Fruit fly (Drosophila melanogaster): Measurements from ENCODE around the gene CG1896.

DNA sequence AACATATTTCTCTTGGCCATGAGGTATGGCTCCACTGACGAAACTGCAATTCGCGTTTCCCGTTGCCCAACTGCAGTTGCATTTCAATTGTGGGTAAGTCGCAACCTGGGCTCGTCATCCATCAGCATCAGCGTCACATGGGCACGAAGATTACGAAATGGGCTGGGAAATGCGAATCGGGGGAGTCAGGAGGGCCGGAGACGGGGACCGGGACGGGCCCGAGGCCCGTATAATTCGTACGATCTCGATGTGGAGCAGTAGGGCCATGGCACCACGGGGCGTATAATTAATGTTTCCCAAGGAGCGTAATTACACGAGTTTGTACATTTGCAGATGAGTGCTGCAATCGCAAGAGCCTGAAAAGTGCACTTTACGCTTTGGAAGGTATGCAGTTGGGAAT is 21.1 kb downstream of the CG1896 start:
- TF ChIP-seq CG8478 (optimal IDR thresholded peaks at IDR 0.05): no peak
- no peak for TF ChIP-seq CTCF (optimal IDR thresholded peaks at IDR 0.05)
